Worm (Caenorhabditis elegans) whole organism, young adult: ENCODE data around the gene F11D5.1.
A peak's percentile ranks its signal among the peaks of the same experiment; 100 is the strongest.

Experiments used
- Y56A3A.18 ChIP-seq: fragments of 200-800 bp; sonication (Bioruptor generic); IDR thresholded peaks from 2 replicates; pipeline ENCODE4 v1.3.6; 2022; ENCODE audit warnings: missing genetic modification reagents, missing genetic modification characterization, missing compliant biosample characterization
- chd-7 ChIP-seq: sonication (generic microtip); optimal IDR thresholded peaks from 2 replicates; lab custom pipeline; 2016; ENCODE audit warnings: mild to moderate bottlenecking, missing genetic modification characterization, moderate library complexity, missing compliant biosample characterization
- efl-1 ChIP-seq: fragments of 150-350 bp; optimal IDR thresholded peaks from 2 replicates; lab custom pipeline; 2014; ENCODE audit warnings: missing biosample characterization, missing genetic modification reagents, missing genetic modification characterization
- ets-4 ChIP-seq: fragments of 200-800 bp; sonication (Bioruptor generic); optimal IDR thresholded peaks from 2 replicates; lab custom pipeline; 2018; ENCODE audit warnings: mild to moderate bottlenecking, missing genetic modification characterization, missing compliant biosample characterization
- him-1 ChIP-seq: sonication (generic microtip); optimal IDR thresholded peaks from 2 replicates; lab custom pipeline; 2016; ENCODE audit warnings: missing genotype, missing genetic modification reagents, missing genetic modification characterization, missing compliant biosample characterization
- hmg-1.2 ChIP-seq: fragments of 200-800 bp; sonication (Bioruptor generic); IDR thresholded peaks from 2 replicates; pipeline ENCODE4 v1.3.6; 2022; ENCODE audit warnings: missing genetic modification reagents, missing genetic modification characterization, missing compliant biosample characterization
- hsf-1 ChIP-seq: fragments of 200-800 bp; sonication (Bioruptor generic); IDR thresholded peaks from 2 replicates; pipeline ENCODE4 v1.3.6; 2022; ENCODE audit warnings: missing genetic modification reagents, missing genetic modification characterization, missing compliant biosample characterization
- madf-3 ChIP-seq: fragments of 200-800 bp; sonication (Bioruptor generic); IDR thresholded peaks from 2 replicates; pipeline ENCODE4 v1.3.6; 2022; ENCODE audit warnings: missing genetic modification reagents, missing genetic modification characterization, missing compliant biosample characterization
- mcd-1 ChIP-seq: fragments of 200-800 bp; sonication (Bioruptor generic); IDR thresholded peaks from 2 replicates; pipeline ENCODE4 v1.3.6; 2022; ENCODE audit warnings: missing genetic modification reagents, missing genetic modification characterization, missing compliant biosample characterization
- nhr-80 ChIP-seq: sonication (generic microtip); optimal IDR thresholded peaks from 2 replicates; lab custom pipeline; 2016; ENCODE audit warnings: missing genetic modification characterization, missing compliant biosample characterization
- pha-4 ChIP-seq: fragments of 150-350 bp; sonication (generic microtip); optimal IDR thresholded peaks from 2 replicates; lab custom pipeline; 2014; ENCODE audit warnings: missing biosample characterization, missing genetic modification reagents, missing genetic modification characterization
- ztf-26 ChIP-seq: sonication (generic microtip); optimal IDR thresholded peaks from 2 replicates; lab custom pipeline; 2017; ENCODE audit warnings: missing genetic modification characterization, missing compliant biosample characterization

- no peak for TF ChIP-seq ets-4 (GFP tag; lab: Kevin White, UChicago)
- no peak for TF ChIP-seq efl-1 (GFP tag; lab: Kevin White, UChicago)
- TF ChIP-seq hmg-1.2 (GFP tag; lab: Robert Waterston, UW): no peak
- TF ChIP-seq mcd-1 (GFP tag; lab: Robert Waterston, UW): no peak
- TF ChIP-seq ztf-26 (tag; lab: Kevin White, UChicago): no peak
- TF ChIP-seq him-1 (tag; lab: Kevin White, UChicago): no peak
- TF ChIP-seq nhr-80 (tag; lab: Kevin White, UChicago): peak; percentile 79
- no peak for TF ChIP-seq chd-7
- no peak for TF ChIP-seq hsf-1
- TF ChIP-seq madf-3 (GFP tag; lab: Robert Waterston, UW): no peak
- TF ChIP-seq pha-4 (tag; lab: Kevin White, UChicago): no peak
- TF ChIP-seq Y56A3A.18: no peak
Measured at ce11 chrX:3297812-3298211, 35.1 kb upstream of the F11D5.1 start.
